Fruit fly (Drosophila melanogaster) whole organism, adult: ENCODE results near the gene Art8.

Source experiments
- CG14711 ChIP-seq: fragments of 200-800 bp; sonication (Bioruptor generic); optimal IDR thresholded peaks from 2 replicates; lab custom pipeline; 2018; ENCODE audit warnings: missing biosample characterization, mild to moderate bottlenecking, missing genetic modification characterization, moderate library complexity
- CG7101 ChIP-seq: fragments of 200-800 bp; sonication (Bioruptor generic); optimal IDR thresholded peaks from 2 replicates; lab custom pipeline; 2018; ENCODE audit warnings: missing biosample characterization, mild to moderate bottlenecking, missing genetic modification characterization, moderate library complexity
- Clk ChIP-seq: fragments of 200-800 bp; sonication (Bioruptor generic); optimal IDR thresholded peaks from 2 replicates; lab custom pipeline; 2017; ENCODE audit warnings: missing biosample characterization, missing genetic modification characterization
- Crg-1 ChIP-seq: fragments of 200-800 bp; sonication (Bioruptor generic); optimal IDR thresholded peaks from 2 replicates; lab custom pipeline; 2016; ENCODE audit warnings: missing biosample characterization, missing genetic modification characterization
- Hr96 ChIP-seq: fragments of 200-800 bp; sonication (Bioruptor generic); optimal IDR thresholded peaks from 2 replicates; lab custom pipeline; 2016; ENCODE audit warnings: missing biosample characterization, missing genetic modification characterization
- kay ChIP-seq: fragments of 200-800 bp; sonication (Bioruptor generic); peaks from one replicate; lab custom pipeline; 2016; ENCODE audit warnings: missing biosample characterization, missing genetic modification characterization, borderline replicate concordance

dm6 chr2L:11041074-11041473 is 30.2 kb upstream of the Art8 start:
- no peak for TF ChIP-seq Hr96 (GFP tag; lab: Kevin White, UChicago)
- no peak for TF ChIP-seq Clk (GFP tag; lab: Kevin White, UChicago)
- no peak for TF ChIP-seq Crg-1 (GFP tag; lab: Kevin White, UChicago)
- TF ChIP-seq CG14711 (tag; lab: Kevin White, UChicago), result no peak
- no peak for TF ChIP-seq CG7101 (tag; lab: Kevin White, UChicago)
- TF ChIP-seq kay, result no peak
